Worm (Caenorhabditis elegans): Measurements from ENCODE around the gene gnrr-4.

Gene gnrr-4

ce11 chrX:5728956-5729467 is 14.1 kb downstream of the gnrr-4 start (continued):
- TF ChIP-seq nhr-47 (tag; optimal IDR thresholded peaks at IDR 0.05) (peak; percentile 80), hlh-4 (tag; optimal IDR thresholded peaks at IDR 0.05) (no peak), sox-4 (tag; optimal IDR thresholded peaks at IDR 0.05) (peak; percentile 54), nhr-11 (tag; optimal IDR thresholded peaks at IDR 0.05) (no peak), nhr-237 (tag; optimal IDR thresholded peaks at IDR 0.05) (no peak), fkh-4 (tag; optimal IDR thresholded peaks at IDR 0.05; ENCODE audit: borderline replicate concordance) (no peak), nhr-20 (tag; optimal IDR thresholded peaks at IDR 0.05) (peak; percentile 48), aly-2 (tag; optimal IDR thresholded peaks at IDR 0.05) (no peak), pax-3 (tag; optimal IDR thresholded peaks at IDR 0.05) (peak; percentile 51), nhr-28 (tag; optimal IDR thresholded peaks at IDR 0.05) (no peak), jun-1 (tag; optimal IDR thresholded peaks at IDR 0.05) (peak; percentile 54), fkh-10 (GFP tag; optimal IDR thresholded peaks at IDR 0.05) (peak; percentile 72), C16A3.4 (tag; optimal IDR thresholded peaks at IDR 0.05) (peak; percentile 27), ceh-90 (tag; optimal IDR thresholded peaks at IDR 0.05) (no peak), fos-1 (tag; optimal IDR thresholded peaks at IDR 0.05) (peak; percentile 35), lin-14 (GFP tag; optimal IDR thresholded peaks at IDR 0.05) (peak; percentile 92), swsn-7 (tag; optimal IDR thresholded peaks at IDR 0.05) (peak; percentile 76), unc-62 (GFP tag; optimal IDR thresholded peaks at IDR 0.05) (no peak), vab-15 (tag; optimal IDR thresholded peaks at IDR 0.05) (no peak), rnt-1 (tag; optimal IDR thresholded peaks at IDR 0.05) (no peak), mab-9 (GFP tag; IDR thresholded peaks at IDR 0.05) (no peak), efl-3 (GFP tag; optimal IDR thresholded peaks at IDR 0.05) (no peak), mep-1 (tag; optimal IDR thresholded peaks at IDR 0.05) (peak; percentile 66)

ce11 chrX:5726160-5726559 is 16.9 kb downstream of the gnrr-4 start:
- TF ChIP-seq pqm-1 (tag; optimal IDR thresholded peaks at IDR 0.05) (no peak), nhr-85 (tag) (no peak), mef-2 (tag; optimal IDR thresholded peaks at IDR 0.05) (no peak), dsc-1 (tag; optimal IDR thresholded peaks at IDR 0.05) (no peak), snu-23 (GFP tag; optimal IDR thresholded peaks at IDR 0.05) (no peak)

- TF ChIP-seq tlp-1 (tag; optimal IDR thresholded peaks at IDR 0.05) (no peak), lin-14 (GFP tag; optimal IDR thresholded peaks at IDR 0.05) (peak; percentile 54), pax-3 (tag; optimal IDR thresholded peaks at IDR 0.05) (no peak), ceh-63 (GFP tag; optimal IDR thresholded peaks at IDR 0.05) (peak; percentile 27), Y116A8C.19 (tag; optimal IDR thresholded peaks at IDR 0.05; ENCODE audit: borderline replicate concordance) (no peak), blmp-1 (tag; optimal IDR thresholded peaks at IDR 0.05) (no peak), hpl-2 (GFP tag; optimal IDR thresholded peaks at IDR 0.05) (no peak), zip-4 (GFP tag; optimal IDR thresholded peaks at IDR 0.05) (no peak), nhr-71 (tag; optimal IDR thresholded peaks at IDR 0.05) (no peak), F16B12.6 (tag; optimal IDR thresholded peaks at IDR 0.05) (no peak)
These were observed 18.6 kb downstream of the gnrr-4 start for ce11 chrX:5724544-5724943.

ce11 chrX:5723758-5724157 is 19.4 kb downstream of the gnrr-4 start:
- TF ChIP-seq unc-62 (GFP tag; optimal IDR thresholded peaks at IDR 0.05) = no peak
- no peak for TF ChIP-seq fos-1 (tag; optimal IDR thresholded peaks at IDR 0.05)
- TF ChIP-seq nhr-71 (tag; optimal IDR thresholded peaks at IDR 0.05) = peak; percentile 12
- peak; percentile 27 for TF ChIP-seq nhr-47 (tag; optimal IDR thresholded peaks at IDR 0.05)
- no peak for TF ChIP-seq nhr-90 (tag; optimal IDR thresholded peaks at IDR 0.05; ENCODE audit: poor library complexity)

Measured in whole organism, L1 larva.